Fruit fly (Drosophila melanogaster) whole organism, embryonic: ENCODE data around the gene CG14402.

ENCODE experiments used
- Adf1 ChIP-seq: fragments of 200-800 bp; sonication (Bioruptor generic); IDR thresholded peaks from 2 replicates; pipeline ENCODE4 v1.3.6; 2022; ENCODE audit warnings: missing biosample characterization, missing genetic modification characterization
- Atf6 ChIP-seq: fragments of 200-800 bp; sonication (Bioruptor generic); IDR thresholded peaks from 2 replicates; pipeline ENCODE4 v1.3.6; 2022; ENCODE audit warnings: missing biosample characterization, missing genetic modification characterization
- Blimp-1 ChIP-seq: fragments of 200-800 bp; sonication (Bioruptor generic); optimal IDR thresholded peaks from 3 replicates; lab custom pipeline; 2018; ENCODE audit warnings: missing biosample characterization, missing genetic modification characterization, mild to moderate bottlenecking, moderate library complexity, missing genetic modification reagents
- CG11695 ChIP-seq: fragments of 200-800 bp; sonication (Bioruptor generic); IDR thresholded peaks from 3 replicates; pipeline ENCODE4 v1.3.6; 2022; ENCODE audit warnings: missing biosample characterization, missing genetic modification characterization
- CG12219 ChIP-seq: fragments of 200-800 bp; sonication (Bioruptor generic); optimal IDR thresholded peaks from 3 replicates; lab custom pipeline; 2018; ENCODE audit warnings: missing biosample characterization, mild to moderate bottlenecking, missing genetic modification characterization
- CG14050 ChIP-seq: fragments of 200-800 bp; sonication (Bioruptor generic); IDR thresholded peaks from 3 replicates; pipeline ENCODE4 v1.3.6; 2022; ENCODE audit warnings: missing biosample characterization, missing genetic modification characterization
- CG14667 ChIP-seq: fragments of 200-800 bp; sonication (Bioruptor generic); IDR thresholded peaks from 2 replicates; pipeline ENCODE4 v1.3.6; 2022; ENCODE audit warnings: missing biosample characterization, missing genetic modification characterization
- CG14860 ChIP-seq: fragments of 200-800 bp; sonication (Bioruptor generic); IDR thresholded peaks from 3 replicates; pipeline ENCODE4 v1.3.6; 2022; ENCODE audit warnings: missing biosample characterization, missing genetic modification characterization; ENCODE audit not compliant: partially characterized antibody
- CG17186 ChIP-seq: fragments of 200-800 bp; sonication (Bioruptor generic); optimal IDR thresholded peaks from 3 replicates; lab custom pipeline; 2017; ENCODE audit warnings: missing biosample characterization, missing genetic modification reagents, missing genetic modification characterization
- CG17359 ChIP-seq: fragments of 200-800 bp; sonication (Bioruptor generic); optimal IDR thresholded peaks from 3 replicates; lab custom pipeline; 2018; ENCODE audit warnings: missing biosample characterization, mild to moderate bottlenecking, missing genetic modification characterization, moderate library complexity
- CG17361 ChIP-seq: fragments of 200-800 bp; sonication (Bioruptor generic); IDR thresholded peaks from 3 replicates; pipeline ENCODE4 v1.3.6; 2022; ENCODE audit warnings: missing biosample characterization, missing genetic modification characterization
- CG2120 ChIP-seq: fragments of 200-800 bp; sonication (Bioruptor generic); optimal IDR thresholded peaks from 3 replicates; lab custom pipeline; 2016; ENCODE audit warnings: missing biosample characterization, missing genetic modification characterization
- CG2202 ChIP-seq: fragments of 200-800 bp; sonication (Bioruptor generic); optimal IDR thresholded peaks from 2 replicates; lab custom pipeline; 2018; ENCODE audit warnings: missing biosample characterization, mild to moderate bottlenecking, missing genetic modification characterization
- CG2875 ChIP-seq: fragments of 200-800 bp; sonication (Bioruptor generic); optimal IDR thresholded peaks from 2 replicates; lab custom pipeline; 2017; ENCODE audit warnings: missing biosample characterization, mild to moderate bottlenecking, missing genetic modification characterization, missing genetic modification reagents
- CG3281 ChIP-seq: fragments of 200-800 bp; sonication (Bioruptor generic); optimal IDR thresholded peaks from 3 replicates; lab custom pipeline; 2017; ENCODE audit warnings: missing biosample characterization, mild to moderate bottlenecking, missing genetic modification characterization
- CG3407 ChIP-seq: fragments of 200-800 bp; sonication (Bioruptor generic); optimal IDR thresholded peaks from 2 replicates; lab custom pipeline; 2018; ENCODE audit warnings: missing biosample characterization, mild to moderate bottlenecking, missing genetic modification characterization
- CG4404 ChIP-seq: fragments of 200-800 bp; sonication (Bioruptor generic); IDR thresholded peaks from 2 replicates; pipeline ENCODE4 v1.3.6; 2022; ENCODE audit warnings: missing biosample characterization, missing genetic modification characterization
- CG8388 ChIP-seq: fragments of 200-800 bp; sonication (Bioruptor generic); optimal IDR thresholded peaks from 2 replicates; lab custom pipeline; 2019; ENCODE audit warnings: missing biosample characterization, mild to moderate bottlenecking, missing genetic modification characterization, moderate library complexity
- CG9609 ChIP-seq: fragments of 200-800 bp; sonication (Bioruptor generic); optimal IDR thresholded peaks from 3 replicates; lab custom pipeline; 2016; ENCODE audit warnings: missing biosample characterization, missing genetic modification characterization
- CG9797 ChIP-seq: fragments of 200-800 bp; sonication (Bioruptor generic); optimal IDR thresholded peaks from 3 replicates; lab custom pipeline; 2018; ENCODE audit warnings: missing biosample characterization, mild to moderate bottlenecking, missing genetic modification characterization
- CG9932 ChIP-seq: fragments of 200-800 bp; sonication (Bioruptor generic); IDR thresholded peaks from 2 replicates; pipeline ENCODE4 v1.3.6; 2022; ENCODE audit warnings: missing biosample characterization, missing genetic modification characterization
- D19B ChIP-seq: fragments of 200-800 bp; sonication (Bioruptor generic); optimal IDR thresholded peaks from 2 replicates; lab custom pipeline; 2017; ENCODE audit warnings: missing biosample characterization, mild to moderate bottlenecking, missing genetic modification characterization
- Drgx ChIP-seq: fragments of 200-800 bp; sonication (Bioruptor generic); IDR thresholded peaks from 2 replicates; pipeline ENCODE4 v1.3.6; 2022; ENCODE audit warnings: missing biosample characterization, missing genetic modification characterization
- E2f1 ChIP-seq: fragments of 200-800 bp; sonication (Bioruptor generic); IDR thresholded peaks from 2 replicates; pipeline ENCODE4 v1.3.6; 2022; ENCODE audit warnings: missing biosample characterization, missing genetic modification characterization
- Fer3 ChIP-seq: fragments of 200-800 bp; sonication (Bioruptor generic); optimal IDR thresholded peaks from 2 replicates; lab custom pipeline; 2018; ENCODE audit warnings: missing biosample characterization, mild to moderate bottlenecking, missing genetic modification characterization, moderate library complexity
- Hsf ChIP-seq: fragments of 200-800 bp; sonication (Bioruptor generic); optimal IDR thresholded peaks from 3 replicates; lab custom pipeline; 2016; ENCODE audit warnings: missing biosample characterization, missing genetic modification characterization
- Oaz ChIP-seq: fragments of 200-800 bp; sonication (Bioruptor generic); IDR thresholded peaks from 2 replicates; pipeline ENCODE4 v1.3.6; 2022; ENCODE audit warnings: missing biosample characterization, missing genetic modification characterization
- Spps ChIP-seq: fragments of 200-800 bp; sonication (Bioruptor generic); optimal IDR thresholded peaks from 2 replicates; lab custom pipeline; 2018; ENCODE audit warnings: missing biosample characterization, mild to moderate bottlenecking, missing genetic modification characterization
- Ssrp ChIP-seq: fragments of 200-800 bp; sonication (Bioruptor generic); optimal IDR thresholded peaks from 2 replicates; lab custom pipeline; 2018; ENCODE audit warnings: missing biosample characterization, mild to moderate bottlenecking, missing genetic modification characterization, moderate library complexity
- Trl ChIP-seq, 3 experiments: fragments of >200 bp in 2 of 3; fragments of 200-800 bp in 1 of 3; sonication (Bioruptor generic) in 1 of 3; optimal IDR thresholded peaks; 2 replicates in 1 of 3; 3 replicates in 2 of 3; lab custom pipeline; 2016 to 2017; ENCODE audit warnings: missing biosample characterization in 1 of 3, missing genetic modification characterization in 1 of 3
- Xbp1 ChIP-seq: fragments of 200-800 bp; sonication (Bioruptor generic); optimal IDR thresholded peaks from 3 replicates; lab custom pipeline; 2016; ENCODE audit warnings: missing biosample characterization, mild to moderate bottlenecking, missing genetic modification characterization
- ab ChIP-seq: fragments of 200-800 bp; sonication (Bioruptor generic); optimal IDR thresholded peaks from 2 replicates; lab custom pipeline; 2016; ENCODE audit warnings: missing biosample characterization, missing genetic modification characterization
- bcd ChIP-seq: fragments of 200-800 bp; sonication (Bioruptor generic); optimal IDR thresholded peaks from 2 replicates; lab custom pipeline; 2017; ENCODE audit warnings: missing biosample characterization, mild to moderate bottlenecking, missing genetic modification characterization
- bsh ChIP-seq, 2 experiments: fragments of 200-800 bp; sonication (Bioruptor generic); optimal IDR thresholded peaks; 2 replicates each; lab custom pipeline; 2017 to 2018; ENCODE audit warnings: mild to moderate bottlenecking in 2 of 2, missing biosample characterization in 2 of 2, missing genetic modification characterization in 2 of 2, moderate library complexity in 1 of 2
- cato ChIP-seq: fragments of 200-800 bp; sonication (Bioruptor generic); optimal IDR thresholded peaks from 2 replicates; lab custom pipeline; 2016; ENCODE audit warnings: missing biosample characterization, missing genetic modification characterization, borderline replicate concordance
- croc ChIP-seq: fragments of 200-800 bp; sonication (Bioruptor generic); conservative IDR thresholded peaks from 3 replicates; pipeline ENCODE4 v1.3.6; 2022; ENCODE audit warnings: missing biosample characterization, missing genetic modification characterization
- disco-r ChIP-seq: fragments of 200-800 bp; sonication (Bioruptor generic); optimal IDR thresholded peaks from 2 replicates; lab custom pipeline; 2016; ENCODE audit warnings: missing biosample characterization, missing genetic modification characterization
- dmrt99B ChIP-seq: fragments of 200-800 bp; sonication (Bioruptor generic); optimal IDR thresholded peaks from 2 replicates; lab custom pipeline; 2018; ENCODE audit warnings: missing biosample characterization, mild to moderate bottlenecking, missing genetic modification characterization, moderate library complexity
- eve ChIP-seq, 2 experiments: fragments of >200 bp; optimal IDR thresholded peaks; 2 replicates each; lab custom pipeline; 2017; ENCODE audit warnings: missing biosample characterization in 2 of 2, missing genetic modification characterization in 2 of 2
- fd64A ChIP-seq: fragments of 200-800 bp; sonication (Bioruptor generic); optimal IDR thresholded peaks from 3 replicates; lab custom pipeline; 2018; ENCODE audit warnings: missing biosample characterization, mild to moderate bottlenecking, missing genetic modification characterization
- grau ChIP-seq: fragments of 200-800 bp; optimal IDR thresholded peaks from 3 replicates; lab custom pipeline; 2019; ENCODE audit warnings: missing biosample characterization, mild to moderate bottlenecking, missing genetic modification characterization, moderate library complexity
- hkb ChIP-seq, 2 experiments: fragments of 200-800 bp in 1 of 2; fragments of >200 bp in 1 of 2; sonication (Bioruptor generic) in 1 of 2; IDR thresholded peaks in 1 of 2; optimal IDR thresholded peaks in 1 of 2; 2 replicates each; pipeline versions ENCODE4 v1.3.6 to Lab custom; 2017 to 2022; ENCODE audit warnings: missing biosample characterization in 1 of 2, missing genetic modification characterization in 1 of 2
- klu ChIP-seq: fragments of 200-800 bp; sonication (Bioruptor generic); IDR thresholded peaks from 2 replicates; pipeline ENCODE4 v1.3.6; 2022; ENCODE audit warnings: missing biosample characterization, missing genetic modification characterization
- knrl ChIP-seq: fragments of 200-800 bp; sonication (Bioruptor generic); IDR thresholded peaks from 3 replicates; pipeline ENCODE4 v1.3.6; 2022; ENCODE audit warnings: missing biosample characterization, missing genetic modification characterization; ENCODE audit not compliant: partially characterized antibody
- pum ChIP-seq: fragments of 200-800 bp; sonication (Bioruptor generic); optimal IDR thresholded peaks from 2 replicates; lab custom pipeline; 2016; ENCODE audit warnings: missing biosample characterization, missing genetic modification characterization
- row ChIP-seq: fragments of 200-800 bp; sonication (Bioruptor generic); IDR thresholded peaks from 3 replicates; pipeline ENCODE4 v1.3.6; 2022; ENCODE audit warnings: missing biosample characterization, missing genetic modification characterization
- shn ChIP-seq: fragments of 200-800 bp; sonication (Bioruptor generic); optimal IDR thresholded peaks from 3 replicates; lab custom pipeline; 2016; ENCODE audit warnings: missing biosample characterization, missing genetic modification characterization
- sim ChIP-seq: fragments of 200-800 bp; sonication (Bioruptor generic); IDR thresholded peaks from 2 replicates; pipeline ENCODE4 v1.3.6; 2022; ENCODE audit warnings: missing biosample characterization, missing genetic modification characterization
- usp ChIP-seq: fragments of >200 bp; optimal IDR thresholded peaks from 2 replicates; lab custom pipeline; 2017; ENCODE audit warnings: missing biosample characterization, missing genetic modification characterization

CG14402 gene

DNA sequence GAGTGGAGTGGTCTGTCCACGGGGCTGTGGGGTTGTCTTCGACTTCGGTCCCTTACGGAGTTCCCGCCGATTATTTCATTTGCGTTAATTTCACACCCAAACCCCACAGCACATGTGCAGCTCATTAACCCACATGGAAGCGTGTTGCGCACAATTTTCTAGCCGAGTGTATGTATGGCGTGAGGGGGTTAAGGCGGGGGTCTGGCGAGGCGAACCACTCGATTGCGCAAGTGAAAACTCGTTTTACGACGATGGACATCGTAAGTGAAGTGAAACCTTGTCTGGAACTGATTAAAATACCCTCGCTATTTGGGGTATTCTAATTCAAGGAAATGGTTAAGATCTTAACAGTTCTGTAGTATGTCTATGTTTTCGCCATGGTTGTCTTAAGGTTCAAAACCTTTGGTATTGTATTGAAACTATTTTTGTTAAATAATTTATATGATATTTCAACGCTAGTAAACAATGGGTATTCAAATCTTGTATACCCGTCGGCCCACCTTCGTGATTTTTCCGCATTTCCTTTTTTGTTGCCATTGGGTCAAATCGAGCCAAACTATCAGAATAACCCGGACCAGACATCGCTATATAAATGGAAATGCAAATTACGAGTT lies 38.0 kb upstream of the CG14402 start (continued):
- TF ChIP-seq CG17359 (peak; percentile 74), Fer3 (tag; lab: Kevin White, UChicago) (peak; percentile 41), CG4404 (GFP tag; lab: Robert Waterston, UW) (no peak), Oaz (GFP tag; lab: Robert Waterston, UW) (peak; percentile 48), bsh (GFP tag; optimal IDR thresholded peaks at IDR 0.05; lab: Kevin White, UChicago) (peak; percentile 59 to 62), usp (no peak), Blimp-1 (GFP tag; lab: Kevin White, UChicago) (peak; percentile 68), row (GFP tag; lab: Robert Waterston, UW) (peak; percentile 70), fd64A (GFP tag; lab: Kevin White, UChicago) (no peak), disco-r (GFP tag; lab: Kevin White, UChicago) (no peak), pum (GFP tag; lab: Kevin White, UChicago) (no peak), CG11695 (GFP tag; lab: Robert Waterston, UW) (peak; percentile 62; the same call in 1 of the 3 replicates), CG17186 (GFP tag; lab: Kevin White, UChicago) (no peak), klu (GFP tag; lab: Robert Waterston, UW) (no peak), CG14860 (GFP tag; lab: Robert Waterston, UW) (no peak), CG2202 (no peak), CG3407 (GFP tag; lab: Kevin White, UChicago) (no peak), grau (peak; percentile 62), CG17361 (GFP tag; lab: Robert Waterston, UW) (peak; percentile 64; the same call in 1 of the 3 replicates), CG14050 (peak; percentile 49), CG14667 (GFP tag; lab: Robert Waterston, UW) (0 out of 2 replicates have a peak, but pooled peaks have one; percentile 30), Trl (optimal IDR thresholded peaks at IDR 0.05; lab: Kevin White, UChicago) (no peak), Trl (GFP tag; optimal IDR thresholded peaks at IDR 0.05; lab: Kevin White, UChicago) (no peak), CG9932 (GFP tag; lab: Robert Waterston, UW) (no peak; the same call in 1 of the 2 replicates), CG8388 (GFP tag; lab: Kevin White, UChicago) (peak; percentile 35), Ssrp (tag; lab: Kevin White, UChicago) (peak; percentile 46), hkb (optimal IDR thresholded peaks at IDR 0.05; lab: Kevin White, UChicago) (no peak), hkb (GFP tag; IDR thresholded peaks at IDR 0.05; lab: Robert Waterston, UW) (peak; percentile 72), cato (GFP tag; lab: Kevin White, UChicago) (peak; percentile 2), CG9797 (GFP tag; lab: Kevin White, UChicago) (no peak), eve (GFP tag; optimal IDR thresholded peaks at IDR 0.05; lab: Kevin White, UChicago) (peak in 1 of 2 experiments; percentile 68), E2f1 (GFP tag; lab: Robert Waterston, UW) (peak; percentile 55; the same call in 1 of the 2 replicates), CG2875 (GFP tag; lab: Kevin White, UChicago) (no peak), Spps (tag; lab: Kevin White, UChicago) (no peak), ab (GFP tag; lab: Kevin White, UChicago) (no peak), CG3281 (GFP tag; lab: Kevin White, UChicago) (peak; percentile 18), Hsf (peak; percentile 6), CG9609 (GFP tag; lab: Kevin White, UChicago) (no peak), bcd (GFP tag; lab: Kevin White, UChicago) (peak; percentile 9), croc (no peak), Adf1 (GFP tag; lab: Robert Waterston, UW) (no peak), Xbp1 (GFP tag; lab: Kevin White, UChicago) (peak; percentile 52), D19B (peak; percentile 62), shn (GFP tag; lab: Kevin White, UChicago) (no peak), CG12219 (GFP tag; lab: Kevin White, UChicago) (peak; percentile 45), CG2120 (GFP tag; lab: Kevin White, UChicago) (peak; percentile 4), knrl (GFP tag; lab: Robert Waterston, UW) (no peak), sim (GFP tag; lab: Robert Waterston, UW) (no peak), Atf6 (GFP tag; lab: Robert Waterston, UW) (peak; percentile 39; the same call in 1 of the 2 replicates), Drgx (GFP tag; lab: Robert Waterston, UW) (peak; percentile 87), dmrt99B (peak; percentile 83)
